Worm (Caenorhabditis elegans): ENCODE results near the gene klp-19.
"Not testable (repeated sequence)": the region's sequence is repeated elsewhere in the genome, so short reads cannot be mapped to it uniquely, and the experiment has no call there.

klp-19 gene

DNA sequence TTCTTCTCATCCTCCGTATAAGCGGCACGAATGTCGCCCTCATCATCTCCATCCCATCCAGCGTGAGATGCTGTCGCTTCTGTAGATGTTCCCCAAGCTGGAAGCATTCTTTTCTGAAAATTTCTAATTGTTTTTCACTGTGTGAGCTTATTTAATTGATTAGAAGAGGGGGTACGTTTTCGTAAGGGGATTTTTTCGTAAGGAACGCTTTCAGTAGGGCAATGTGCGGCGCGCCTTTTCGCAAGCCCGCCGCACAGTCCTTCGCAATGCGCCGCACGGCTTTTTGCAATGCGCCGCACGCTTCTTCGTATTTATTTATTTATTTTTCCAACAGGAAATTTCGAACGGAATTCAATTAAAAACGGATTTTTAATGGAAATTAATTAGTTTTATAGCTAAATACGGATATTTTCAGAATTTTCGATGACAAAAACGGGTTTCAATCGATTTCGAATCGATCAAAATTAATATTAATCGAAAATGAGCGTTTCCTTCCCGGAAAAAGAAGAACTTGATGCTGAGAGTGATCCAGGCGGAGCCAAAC lies 14.0 kb downstream of the klp-19 start, which contains the start of gene set-25:
Gene set-25 (minus strand): TSS at position 120 of the 544 bp plus-strand sequence.
- TF ChIP-seq ceh-100 (GFP tag; IDR thresholded peaks at IDR 0.05), result peak; percentile 58; the same call in 1 of the 2 replicates
- TF ChIP-seq hmg-1.2 (GFP tag; IDR thresholded peaks at IDR 0.05), result 0 out of 2 replicates have a peak, but pooled peaks have one; percentile 17
- peak; percentile 63 for TF ChIP-seq mcd-1 (GFP tag; IDR thresholded peaks at IDR 0.05)
- TF ChIP-seq attf-5 (GFP tag; optimal IDR thresholded peaks at IDR 0.05), result peak; percentile 52
- not testable (repeated sequence) for TF ChIP-seq cebp-1 (GFP tag; IDR thresholded peaks at IDR 0.05); rpc-1 (tag; optimal IDR thresholded peaks at IDR 0.05)
- TF ChIP-seq cebp-1 (tag; optimal IDR thresholded peaks at IDR 0.05), result peak; percentile 4
- peak; percentile 27; the same call in 1 of the 2 replicates for TF ChIP-seq egl-44 (GFP tag; IDR thresholded peaks at IDR 0.05)
- peak; percentile 68 for TF ChIP-seq dox-1 (GFP tag; IDR thresholded peaks at IDR 0.05)
- TF ChIP-seq rpc-1 (optimal IDR thresholded peaks at IDR 0.05), result peak; percentile 28
- TF ChIP-seq C06A6.2 (GFP tag; conservative IDR thresholded peaks at IDR 0.05), result peak; percentile 93

ce11 chrIII:13285421-13285820 lies 21.6 kb downstream of the klp-19 start, which contains the start of gene F56A8.8:
TSS of gene F56A8.8 (plus strand) at chrIII:13285721.
- TF ChIP-seq rcor-1 (GFP tag; IDR thresholded peaks at IDR 0.05), result no peak
- no peak for TF ChIP-seq F55B11.4 (tag; optimal IDR thresholded peaks at IDR 0.05; ENCODE audit: borderline replicate concordance, insufficient read depth)
- TF ChIP-seq cebp-1 (GFP tag; IDR thresholded peaks at IDR 0.05), result no peak
- no peak for TF ChIP-seq cebp-1 (tag; optimal IDR thresholded peaks at IDR 0.05)
- TF ChIP-seq F57C9.4 (tag; optimal IDR thresholded peaks at IDR 0.05), result no peak
- no peak for TF ChIP-seq nhr-90 (tag; optimal IDR thresholded peaks at IDR 0.05)
- no peak for TF ChIP-seq C06A6.2 (GFP tag; conservative IDR thresholded peaks at IDR 0.05)
- no peak for TF ChIP-seq dpl-1 (GFP tag; optimal IDR thresholded peaks at IDR 0.05)
- no peak for TF ChIP-seq egl-18 (GFP tag; IDR thresholded peaks at IDR 0.05)
- no peak for TF ChIP-seq D2030.7 (GFP tag; IDR thresholded peaks at IDR 0.05)
- TF ChIP-seq ekl-4 (GFP tag; IDR thresholded peaks at IDR 0.05), result no peak
- no peak for TF ChIP-seq nhr-80 (tag; optimal IDR thresholded peaks at IDR 0.05)
- TF ChIP-seq F37B4.10 (GFP tag; IDR thresholded peaks at IDR 0.05), result no peak
- TF ChIP-seq T07F8.4 (tag; optimal IDR thresholded peaks at IDR 0.05), result no peak
- no peak for TF ChIP-seq mes-4 (tag; optimal IDR thresholded peaks at IDR 0.05)
- TF ChIP-seq C17E4.6 (GFP tag; IDR thresholded peaks at IDR 0.05), result no peak
- TF ChIP-seq ztf-22 (GFP tag; optimal IDR thresholded peaks at IDR 0.05), result no peak

DNA sequence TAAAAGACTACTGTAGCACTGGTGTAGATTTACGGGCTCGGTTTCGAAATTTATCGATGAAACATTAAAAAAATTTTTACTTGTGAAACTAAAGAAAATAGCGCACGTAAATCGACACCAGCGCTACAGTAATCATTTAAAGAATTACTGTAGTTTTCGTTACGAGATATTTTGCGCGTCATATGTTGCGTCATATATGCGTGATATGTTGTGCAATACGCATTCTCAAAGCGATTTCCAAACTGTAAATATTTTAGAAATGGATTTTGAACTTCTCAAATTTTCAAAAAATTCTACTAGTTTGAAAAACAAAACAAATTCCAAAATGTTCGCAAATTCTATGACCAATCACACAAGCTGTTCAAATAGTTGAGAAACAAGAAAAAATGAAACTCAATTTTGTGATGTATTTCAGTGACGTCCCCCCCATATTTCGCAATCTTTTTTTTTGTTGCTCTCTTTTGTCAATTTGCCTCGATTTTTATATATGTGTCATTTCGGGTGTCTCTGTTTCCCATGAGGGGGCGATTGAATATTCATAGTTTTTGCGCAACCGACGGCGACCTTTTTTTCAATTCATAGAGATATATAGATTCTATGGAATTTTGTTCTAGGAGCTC lies 29.1 kb downstream of the klp-19 start:
- peak; percentile 57; the same call in 1 of the 2 replicates for TF ChIP-seq cebp-1 (GFP tag; IDR thresholded peaks at IDR 0.05)
- peak; percentile 95 for TF ChIP-seq cebp-1 (tag; optimal IDR thresholded peaks at IDR 0.05)
- TF ChIP-seq cebp-2 (GFP tag; IDR thresholded peaks at IDR 0.05), result no peak
- no peak for TF ChIP-seq ceh-91 (GFP tag; IDR thresholded peaks at IDR 0.05)
- no peak for TF ChIP-seq B0261.1 (tag; optimal IDR thresholded peaks at IDR 0.05)
- peak in 1 of 3 experiments; percentile 44 for TF ChIP-seq lin-35 (GFP tag; optimal IDR thresholded peaks at IDR 0.05)
- no peak for TF ChIP-seq ceh-100 (GFP tag; IDR thresholded peaks at IDR 0.05)
- no peak for TF ChIP-seq ztf-18 (tag; optimal IDR thresholded peaks at IDR 0.05)

ce11 chrIII:13276958-13277357 lies 30.1 kb downstream of the klp-19 start, which contains the start of gene unc-64:
TSS of gene unc-64 (plus strand) at chrIII:13277258.
- TF ChIP-seq C06A6.2 (GFP tag; conservative IDR thresholded peaks at IDR 0.05) (no peak), dpff-1 (tag; optimal IDR thresholded peaks at IDR 0.05) (no peak), nhr-27 (tag; optimal IDR thresholded peaks at IDR 0.05) (no peak), F49E8.2 (tag; optimal IDR thresholded peaks at IDR 0.05; ENCODE audit: insufficient read depth) (no peak), sdz-38 (tag; optimal IDR thresholded peaks at IDR 0.05) (no peak), Y79H2A.3 (GFP tag; conservative IDR thresholded peaks at IDR 0.05) (no peak), atf-7 (tag; optimal IDR thresholded peaks at IDR 0.05) (no peak), rpc-1 (optimal IDR thresholded peaks at IDR 0.05) (no peak), rpc-1 (tag; optimal IDR thresholded peaks at IDR 0.05) (no peak), B0019.2 (GFP tag; conservative IDR thresholded peaks at IDR 0.05) (no peak), sptf-2 (GFP tag; optimal IDR thresholded peaks at IDR 0.05) (no peak), nhr-90 (tag; optimal IDR thresholded peaks at IDR 0.05) (no peak), athp-1 (tag; optimal IDR thresholded peaks at IDR 0.05) (no peak), madf-3 (GFP tag; IDR thresholded peaks at IDR 0.05) (no peak), C17E4.6 (GFP tag; IDR thresholded peaks at IDR 0.05) (no peak), F37B4.10 (GFP tag; IDR thresholded peaks at IDR 0.05) (no peak), let-607 (tag; optimal IDR thresholded peaks at IDR 0.05) (no peak), F10E7.11 (tag; optimal IDR thresholded peaks at IDR 0.05) (no peak), ztf-28 (GFP tag; IDR thresholded peaks at IDR 0.05) (no peak)

All from whole organism, young adult.